Worm (Caenorhabditis elegans): ENCODE measurements around the gene C14A4.12.

- no peak for TF ChIP-seq pes-1 (GFP tag; IDR thresholded peaks at IDR 0.05)
- no peak for TF ChIP-seq ama-1 (optimal IDR thresholded peaks at IDR 0.05)
- no peak for TF ChIP-seq hnd-1 (tag; optimal IDR thresholded peaks at IDR 0.05)
- no peak for TF ChIP-seq ceh-36 (tag; optimal IDR thresholded peaks at IDR 0.05)
- no peak for TF ChIP-seq ceh-13 (GFP tag; optimal IDR thresholded peaks at IDR 0.05)
- TF ChIP-seq hmbx-1 (tag; optimal IDR thresholded peaks at IDR 0.05): no peak
- no peak for TF ChIP-seq tra-4 (tag; optimal IDR thresholded peaks at IDR 0.05)
- TF ChIP-seq B0310.2 (tag; optimal IDR thresholded peaks at IDR 0.05): no peak
- TF ChIP-seq aly-1 (tag; optimal IDR thresholded peaks at IDR 0.05): no peak
These were observed 33.2 kb upstream of the C14A4.12 start, which contains the start of gene dohh-1 for ce11 chrII:10579655-10580054.

All from whole organism, early embryonic.